Fruit fly (Drosophila melanogaster): ENCODE data around the gene Tm1.

Gene Tm1

DNA sequence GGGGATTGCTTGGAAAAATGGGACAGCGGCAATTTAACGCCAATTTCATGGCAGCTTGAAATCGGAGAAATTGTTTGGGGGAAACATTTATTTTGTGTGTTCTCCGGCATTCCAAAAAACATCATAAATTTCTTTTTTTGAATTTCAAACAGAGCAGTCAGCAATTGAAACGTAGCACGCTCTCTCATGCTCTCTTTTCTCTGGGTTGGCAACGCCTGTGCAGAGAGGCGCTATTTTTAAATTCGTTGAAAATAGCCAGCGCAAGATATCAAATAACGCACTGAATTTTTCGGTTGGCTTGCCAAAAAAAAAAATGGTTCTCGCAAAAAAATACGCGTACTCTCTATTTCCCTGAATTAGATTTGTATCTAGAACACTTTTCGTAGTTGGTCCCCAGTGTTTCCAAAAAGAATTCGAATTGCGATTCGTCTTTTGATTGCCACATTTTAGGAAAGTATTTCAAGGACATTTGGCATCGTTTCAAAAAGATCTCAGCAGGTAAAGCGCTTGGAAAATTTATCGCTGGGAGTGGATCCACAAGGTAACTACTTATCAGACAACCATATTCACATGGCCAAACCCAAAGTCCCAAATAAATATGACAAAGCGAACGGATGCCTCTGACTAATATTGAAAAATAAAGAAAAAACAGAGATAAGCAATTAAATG, 8.1 kb downstream of the Tm1 start:
- TF ChIP-seq CG8478 (optimal IDR thresholded peaks at IDR 0.05) (no peak), pan (optimal IDR thresholded peaks at IDR 0.05) (no peak), Dll (optimal IDR thresholded peaks at IDR 0.05) (no peak), psq (optimal IDR thresholded peaks at IDR 0.05) (no peak), EcR (GFP tag; optimal IDR thresholded peaks at IDR 0.05) (no peak), usp (GFP tag; optimal IDR thresholded peaks at IDR 0.05) (no peak)

DNA sequence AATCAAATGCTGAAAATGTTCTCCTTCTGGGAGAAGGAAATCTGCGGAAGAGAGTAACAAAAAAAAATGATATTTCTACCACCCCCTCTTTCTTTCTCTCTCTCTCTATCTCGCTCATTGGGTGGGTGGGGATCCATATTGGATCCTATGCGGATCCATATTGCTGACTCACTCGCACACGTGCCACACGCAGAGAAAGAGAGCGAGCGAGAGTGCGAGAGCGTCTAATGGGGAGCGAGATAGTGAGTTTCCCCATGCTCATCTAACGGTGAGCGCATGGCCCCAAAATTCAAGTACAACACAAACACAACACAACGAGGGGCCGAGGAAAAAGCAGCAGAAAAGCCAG, 8.6 kb downstream of the Tm1 start:
- TF ChIP-seq CG8478 (optimal IDR thresholded peaks at IDR 0.05) (no peak), usp (GFP tag; optimal IDR thresholded peaks at IDR 0.05) (no peak), Dll (optimal IDR thresholded peaks at IDR 0.05) (no peak), EcR (GFP tag; optimal IDR thresholded peaks at IDR 0.05) (no peak), pan (optimal IDR thresholded peaks at IDR 0.05) (no peak), psq (optimal IDR thresholded peaks at IDR 0.05) (no peak)

DNA sequence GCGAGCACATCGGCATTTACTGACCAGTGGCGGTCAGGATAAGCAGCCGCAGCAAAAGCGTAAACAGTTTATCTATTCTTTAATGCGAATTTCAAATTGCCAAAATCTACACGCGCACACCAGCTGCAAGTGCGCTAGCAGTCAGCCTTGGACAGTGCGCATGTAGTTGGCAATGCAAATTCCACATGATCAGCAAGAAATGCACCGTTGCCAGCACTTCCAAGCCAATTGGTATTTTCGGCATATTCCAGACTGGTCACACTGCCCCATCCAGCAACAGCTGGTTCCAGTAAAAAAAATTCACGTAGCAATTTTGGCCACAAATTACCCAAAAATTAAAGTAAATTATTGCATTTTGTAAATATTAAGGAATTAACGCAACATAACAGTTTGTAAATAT, 9.7 kb downstream of the Tm1 start:
- no peak for TF ChIP-seq Dll (optimal IDR thresholded peaks at IDR 0.05)
- TF ChIP-seq psq (optimal IDR thresholded peaks at IDR 0.05), result no peak
- TF ChIP-seq CG8478 (optimal IDR thresholded peaks at IDR 0.05), result no peak
- TF ChIP-seq pan (optimal IDR thresholded peaks at IDR 0.05), result no peak
- no peak for TF ChIP-seq usp (GFP tag; optimal IDR thresholded peaks at IDR 0.05)
- TF ChIP-seq EcR (GFP tag; optimal IDR thresholded peaks at IDR 0.05), result no peak

DNA sequence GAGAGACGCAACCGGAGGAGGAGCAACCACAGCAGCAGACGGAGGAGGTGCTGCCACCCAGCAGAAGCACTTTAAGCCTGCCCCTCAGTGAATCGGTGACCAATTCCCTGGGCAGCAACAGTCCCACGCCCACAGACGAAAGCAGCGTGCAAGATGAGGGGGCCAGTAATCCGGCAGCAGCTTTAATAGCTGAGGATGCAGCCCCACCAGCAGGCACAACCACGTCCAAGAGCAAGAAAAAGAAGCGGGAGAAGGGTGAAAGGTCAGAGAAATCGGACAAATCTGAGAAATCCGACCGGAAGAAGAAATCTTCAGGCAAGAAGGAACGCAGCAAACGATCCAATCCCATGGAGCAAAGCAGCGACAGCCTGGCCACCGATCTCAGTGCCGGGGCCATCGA, 10.8 kb downstream of the Tm1 start:
- TF ChIP-seq pan (optimal IDR thresholded peaks at IDR 0.05) (no peak), EcR (GFP tag; optimal IDR thresholded peaks at IDR 0.05) (no peak), CG8478 (optimal IDR thresholded peaks at IDR 0.05) (no peak), psq (optimal IDR thresholded peaks at IDR 0.05) (no peak), usp (GFP tag; optimal IDR thresholded peaks at IDR 0.05) (no peak), Dll (optimal IDR thresholded peaks at IDR 0.05) (no peak)

DNA sequence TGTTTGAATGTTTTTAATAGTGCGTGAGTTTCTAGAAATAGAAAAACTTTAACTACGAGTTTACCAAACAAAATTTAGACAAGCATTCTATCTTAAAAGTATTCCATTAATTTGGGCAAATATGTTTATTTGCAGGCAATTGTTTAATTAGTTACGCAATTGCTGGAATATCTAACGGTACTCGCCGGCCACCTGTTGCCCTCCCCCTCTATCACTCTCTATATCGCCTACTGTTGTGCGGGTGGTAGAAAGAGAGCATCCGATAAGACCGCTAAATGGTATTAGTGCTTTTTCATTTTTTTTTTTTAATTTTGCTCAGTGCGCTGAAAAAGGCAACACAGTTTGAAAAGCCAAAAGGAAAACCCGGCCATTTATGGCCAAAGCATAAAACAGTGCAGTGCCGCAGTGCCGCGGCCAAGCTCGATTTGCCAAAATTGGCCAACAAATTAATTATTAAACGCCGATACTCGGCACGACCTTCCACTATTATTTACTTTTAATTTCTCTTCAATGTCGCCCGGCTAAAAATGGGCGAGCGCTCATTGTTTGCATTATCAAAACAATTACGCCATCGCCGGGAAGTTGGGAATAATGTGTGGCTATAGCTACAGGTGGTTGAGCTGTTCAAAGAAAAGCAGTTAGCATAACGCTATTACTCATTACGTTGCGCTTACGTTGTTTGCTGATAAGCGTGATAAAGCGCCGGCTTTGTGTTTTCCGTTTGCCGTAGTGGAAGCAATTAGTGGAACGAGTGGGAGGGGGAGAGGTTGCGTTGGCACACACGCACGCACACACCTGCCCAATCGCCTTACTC, 12.0 kb downstream of the Tm1 start:
- TF ChIP-seq psq (optimal IDR thresholded peaks at IDR 0.05) (no peak), pan (optimal IDR thresholded peaks at IDR 0.05) (peak; percentile 3), Dll (optimal IDR thresholded peaks at IDR 0.05) (no peak), usp (GFP tag; optimal IDR thresholded peaks at IDR 0.05) (no peak), EcR (GFP tag; optimal IDR thresholded peaks at IDR 0.05) (no peak), CG8478 (optimal IDR thresholded peaks at IDR 0.05) (no peak)

DNA sequence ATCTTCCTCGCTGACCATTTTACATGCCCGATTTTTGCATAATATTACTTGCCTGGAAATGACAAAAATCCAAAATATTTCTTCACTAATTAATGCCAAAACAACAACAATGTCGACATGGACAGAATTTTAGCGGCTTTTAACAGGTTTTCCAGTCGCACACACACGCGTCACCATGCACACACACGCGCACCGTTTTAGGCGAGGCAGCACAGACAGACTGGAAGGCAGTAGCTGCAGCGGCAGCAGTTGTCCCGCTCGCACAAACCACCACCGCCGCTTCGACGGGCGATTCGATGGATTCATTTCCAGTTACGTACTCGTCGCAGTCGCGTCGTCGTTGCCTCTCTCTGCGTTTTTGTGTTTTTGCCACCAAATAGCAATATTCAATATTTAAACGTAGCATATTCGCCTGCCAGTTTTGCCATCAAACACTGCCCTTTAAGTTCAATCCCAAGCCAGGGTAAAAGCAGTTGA, 12.7 kb downstream of the Tm1 start, which contains the start of gene CG45218:
Gene CG45218 (minus strand): TSS at position 158 of the 477 bp plus-strand sequence.
- TF ChIP-seq usp (GFP tag; optimal IDR thresholded peaks at IDR 0.05) (no peak), CG8478 (optimal IDR thresholded peaks at IDR 0.05) (peak; percentile 2)

DNA sequence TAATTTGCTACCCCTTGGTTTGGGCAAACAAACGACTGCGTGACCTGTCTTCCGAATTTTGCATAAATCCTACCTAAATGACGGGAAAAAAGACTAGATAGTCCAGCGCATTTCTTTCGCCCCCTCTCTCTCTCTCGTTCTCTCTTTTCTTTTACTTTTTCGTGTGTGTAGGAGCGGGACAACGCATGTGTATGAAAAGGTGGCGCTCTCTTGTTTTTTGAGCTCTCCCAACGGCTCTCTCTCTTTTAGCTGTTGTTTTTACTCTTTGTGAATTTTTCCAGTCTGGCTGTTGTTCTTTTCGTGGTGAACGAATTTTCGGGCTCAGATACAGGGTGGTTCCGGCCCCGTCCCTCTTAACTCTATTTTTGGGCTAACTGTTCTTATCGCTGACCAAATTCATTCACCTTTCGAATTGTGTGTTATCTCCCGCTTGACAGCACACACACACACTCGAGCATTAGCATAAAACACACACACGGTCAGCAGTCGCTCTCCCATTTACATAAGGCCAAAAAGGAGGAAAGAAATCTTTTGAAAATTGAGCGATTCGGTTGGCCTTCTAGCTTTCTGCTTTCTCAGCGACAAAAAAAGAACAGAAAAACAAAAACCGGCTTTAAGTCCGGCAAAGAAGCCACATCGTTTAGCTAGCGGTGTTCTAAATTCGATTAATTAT, 13.7 kb downstream of the Tm1 start:
- TF ChIP-seq psq (optimal IDR thresholded peaks at IDR 0.05) (no peak), CG8478 (optimal IDR thresholded peaks at IDR 0.05) (peak; percentile 76)

DNA sequence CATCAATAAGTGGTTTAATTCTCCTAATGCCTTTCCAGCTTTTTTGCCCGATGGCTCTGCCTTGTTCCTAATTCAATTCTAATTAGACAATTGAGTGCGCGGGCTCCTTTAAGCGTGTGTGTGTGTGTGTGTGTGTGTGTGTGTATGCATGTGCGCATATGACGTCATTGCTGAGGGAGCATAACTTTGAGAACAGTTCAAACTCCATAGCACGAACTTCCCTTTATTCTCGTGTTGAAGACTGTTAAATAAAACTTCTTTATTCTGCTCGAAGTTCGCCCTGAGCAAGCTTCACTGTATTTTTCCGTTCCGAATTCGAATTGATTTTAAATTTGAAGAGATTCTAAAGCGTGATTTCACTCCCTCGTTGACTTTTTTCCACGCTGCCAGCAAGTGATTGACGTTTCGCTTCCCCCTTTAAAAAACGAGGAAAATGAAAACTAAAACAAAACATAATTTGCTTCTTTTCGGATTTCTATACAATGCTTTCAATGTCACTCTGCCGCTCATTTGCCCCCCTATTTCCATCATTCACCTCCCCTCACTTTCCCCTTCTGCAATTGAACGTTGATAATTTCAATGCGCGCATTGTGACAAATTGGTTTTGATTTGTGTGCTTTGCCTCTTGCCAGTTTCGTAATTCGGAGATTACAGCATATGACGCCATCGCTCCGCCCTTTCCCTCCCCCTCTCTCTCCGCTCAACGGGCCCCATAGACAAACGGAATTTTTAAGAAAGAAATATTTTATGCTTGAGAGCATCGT, 14.4 kb downstream of the Tm1 start:
- no peak for TF ChIP-seq Dll (optimal IDR thresholded peaks at IDR 0.05)
- TF ChIP-seq usp (GFP tag; optimal IDR thresholded peaks at IDR 0.05), result no peak
- no peak for TF ChIP-seq CG8478 (optimal IDR thresholded peaks at IDR 0.05)
- TF ChIP-seq psq (optimal IDR thresholded peaks at IDR 0.05), result no peak
- TF ChIP-seq EcR (GFP tag; optimal IDR thresholded peaks at IDR 0.05), result no peak
- TF ChIP-seq pan (optimal IDR thresholded peaks at IDR 0.05), result no peak

DNA sequence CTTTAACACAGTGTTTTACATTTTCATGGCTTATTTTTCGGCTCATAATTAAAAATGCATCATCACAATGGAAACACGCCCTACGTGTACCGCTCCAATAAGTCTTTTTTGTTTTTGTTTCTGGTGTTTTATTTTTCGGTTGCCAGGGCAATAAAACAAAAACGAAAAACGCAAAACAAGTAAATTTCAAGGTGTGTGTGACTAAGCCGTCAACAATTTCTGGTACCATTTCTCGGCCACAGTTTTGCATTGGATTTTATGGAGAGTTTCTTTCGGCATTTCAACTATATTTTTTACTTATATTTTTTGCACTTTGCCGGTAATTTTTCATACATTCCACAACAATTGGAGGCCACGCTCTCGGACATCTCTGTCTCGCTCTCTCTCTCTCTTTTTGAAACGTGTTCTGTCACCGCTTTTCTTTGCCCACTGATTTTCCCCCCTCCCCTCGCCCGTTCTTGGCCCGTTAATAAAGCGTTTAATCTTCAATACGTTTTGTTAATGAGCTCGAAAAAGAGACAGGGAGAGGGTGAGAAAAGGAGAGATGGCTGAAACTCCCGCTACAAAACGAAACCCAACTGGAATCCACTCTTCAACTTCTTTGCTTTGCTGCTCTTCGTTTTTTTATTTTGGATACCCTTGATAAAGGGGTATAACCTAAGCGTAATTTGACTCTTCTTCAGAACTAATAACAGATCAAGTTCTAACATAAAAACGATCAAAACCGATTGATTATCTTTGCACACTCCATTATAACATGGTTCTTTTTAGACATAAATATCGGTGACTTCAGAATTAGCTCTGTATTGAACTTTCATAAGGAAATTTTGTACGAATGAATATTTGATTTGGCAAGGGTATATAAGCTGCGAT, 15.2 kb downstream of the Tm1 start:
- TF ChIP-seq psq (optimal IDR thresholded peaks at IDR 0.05) (no peak), EcR (GFP tag; optimal IDR thresholded peaks at IDR 0.05) (no peak), pan (optimal IDR thresholded peaks at IDR 0.05) (no peak), CG8478 (optimal IDR thresholded peaks at IDR 0.05) (no peak), usp (GFP tag; optimal IDR thresholded peaks at IDR 0.05) (no peak), Dll (optimal IDR thresholded peaks at IDR 0.05) (no peak)

DNA sequence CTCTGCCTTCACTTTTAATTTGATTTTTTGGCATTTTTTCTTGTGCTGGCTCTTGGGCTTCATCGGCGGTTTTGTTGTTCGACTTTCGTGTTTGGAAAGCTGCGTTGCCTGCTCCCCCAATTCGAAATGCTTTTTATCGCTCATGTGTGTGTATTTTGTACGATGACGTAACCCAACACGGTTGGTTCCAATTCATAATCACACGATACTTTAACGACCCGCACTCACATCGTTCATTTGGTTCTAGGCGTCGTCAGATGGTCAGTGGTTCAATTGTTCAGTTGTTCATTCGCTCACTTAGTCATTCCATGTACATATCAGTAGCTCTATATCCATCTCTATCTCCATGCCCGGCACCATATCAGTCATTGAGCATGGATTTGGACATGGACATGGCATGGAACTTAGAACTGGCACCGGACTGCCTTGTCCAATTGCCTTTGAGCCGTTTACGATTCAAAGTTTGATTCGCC, 15.9 kb downstream of the Tm1 start:
- TF ChIP-seq CG8478 (optimal IDR thresholded peaks at IDR 0.05), result no peak
- no peak for TF ChIP-seq Dll (optimal IDR thresholded peaks at IDR 0.05)
- TF ChIP-seq usp (GFP tag; optimal IDR thresholded peaks at IDR 0.05), result no peak
- TF ChIP-seq psq (optimal IDR thresholded peaks at IDR 0.05), result no peak
- no peak for TF ChIP-seq EcR (GFP tag; optimal IDR thresholded peaks at IDR 0.05)

DNA sequence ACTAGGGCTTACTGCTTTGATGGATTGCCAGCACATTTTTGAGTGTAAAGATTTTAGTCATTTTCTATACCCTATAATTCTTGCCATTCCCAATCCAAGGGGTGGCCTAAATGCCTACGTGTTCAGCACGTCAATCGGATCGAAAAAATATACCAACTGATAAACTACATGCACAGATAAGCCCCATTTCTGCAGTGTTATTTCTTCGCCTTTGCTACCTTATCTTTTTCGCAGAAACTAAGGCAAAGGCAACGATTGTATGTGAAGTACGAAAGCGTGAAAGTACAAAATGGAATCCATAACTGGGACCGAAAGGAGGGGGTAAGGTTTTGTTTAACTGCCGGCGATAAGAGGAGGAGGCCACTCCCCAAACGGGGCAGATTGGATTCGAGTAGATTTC, 19.9 kb downstream of the Tm1 start:
- TF ChIP-seq Dll (optimal IDR thresholded peaks at IDR 0.05) (no peak), pan (optimal IDR thresholded peaks at IDR 0.05) (no peak), CG8478 (optimal IDR thresholded peaks at IDR 0.05) (no peak), EcR (GFP tag; optimal IDR thresholded peaks at IDR 0.05) (no peak), usp (GFP tag; optimal IDR thresholded peaks at IDR 0.05) (no peak), psq (optimal IDR thresholded peaks at IDR 0.05) (no peak)
